Fruit fly (Drosophila melanogaster) whole organism, embryonic: ENCODE results near the gene salm.

ENCODE experiments used
- ATbp ChIP-seq: fragments of 200-800 bp; sonication (Bioruptor generic); optimal IDR thresholded peaks from 2 replicates; lab custom pipeline; 2017; ENCODE audit warnings: missing biosample characterization, mild to moderate bottlenecking, missing genetic modification characterization, missing genetic modification reagents
- Adf1 ChIP-seq: fragments of 200-800 bp; sonication (Bioruptor generic); IDR thresholded peaks from 2 replicates; pipeline ENCODE4 v1.3.6; 2022; ENCODE audit warnings: missing biosample characterization, missing genetic modification characterization
- Awh ChIP-seq: fragments of 200-800 bp; sonication (Bioruptor generic); IDR thresholded peaks from 2 replicates; pipeline ENCODE4, ENCODE4 v1.3.6; 2022; ENCODE audit warnings: missing biosample characterization, missing genetic modification characterization
- CG10209 ChIP-seq: fragments of 200-800 bp; sonication (Bioruptor generic); optimal IDR thresholded peaks from 3 replicates; lab custom pipeline; 2017; ENCODE audit warnings: missing biosample characterization, mild to moderate bottlenecking, missing genetic modification characterization, missing genetic modification reagents
- CG1024 ChIP-seq: fragments of 200-800 bp; sonication (Bioruptor generic); IDR thresholded peaks from 2 replicates; pipeline ENCODE4 v1.3.6; 2022; ENCODE audit warnings: missing biosample characterization, missing genetic modification characterization
- CG10462 ChIP-seq: fragments of 200-800 bp; sonication (Bioruptor generic); optimal IDR thresholded peaks from 2 replicates; lab custom pipeline; 2016; ENCODE audit warnings: missing biosample characterization, missing genetic modification characterization
- CG11247 ChIP-seq: fragments of 200-800 bp; sonication (Bioruptor generic); IDR thresholded peaks from 2 replicates; pipeline ENCODE4 v1.3.6; 2022; ENCODE audit warnings: missing biosample characterization, missing genetic modification characterization
- CG11456 ChIP-seq: fragments of 200-800 bp; sonication (Bioruptor generic); IDR thresholded peaks from 3 replicates; pipeline ENCODE4 v1.3.6; 2022; ENCODE audit warnings: missing biosample characterization, missing genetic modification characterization
- CG12155 ChIP-seq: fragments of 200-800 bp; sonication (Bioruptor generic); optimal IDR thresholded peaks from 3 replicates; lab custom pipeline; 2016; ENCODE audit warnings: missing biosample characterization, missing genetic modification characterization
- CG14050 ChIP-seq: fragments of 200-800 bp; sonication (Bioruptor generic); IDR thresholded peaks from 3 replicates; pipeline ENCODE4 v1.3.6; 2022; ENCODE audit warnings: missing biosample characterization, missing genetic modification characterization
- CG18476 ChIP-seq: fragments of 200-800 bp; sonication (Bioruptor generic); optimal IDR thresholded peaks from 2 replicates; lab custom pipeline; 2016; ENCODE audit warnings: missing biosample characterization, mild to moderate bottlenecking, missing genetic modification characterization
- CG32767 ChIP-seq: fragments of 200-800 bp; sonication (Bioruptor generic); IDR thresholded peaks from 2 replicates; pipeline ENCODE4 v1.3.6; 2022; ENCODE audit warnings: missing biosample characterization, missing genetic modification characterization
- CG6254 ChIP-seq: fragments of 200-800 bp; sonication (Bioruptor generic); optimal IDR thresholded peaks from 3 replicates; lab custom pipeline; 2017; ENCODE audit warnings: mild to moderate bottlenecking, missing biosample characterization, missing genetic modification reagents, missing genetic modification characterization
- CG6689 ChIP-seq: fragments of 200-800 bp; sonication (Bioruptor generic); IDR thresholded peaks from 2 replicates; pipeline ENCODE4 v1.3.6; 2022; ENCODE audit warnings: missing biosample characterization, missing genetic modification characterization
- CG6765 ChIP-seq: fragments of 200-800 bp; sonication (Bioruptor generic); optimal IDR thresholded peaks from 3 replicates; lab custom pipeline; 2017; ENCODE audit warnings: missing biosample characterization, mild to moderate bottlenecking, missing genetic modification characterization
- CG8765 ChIP-seq: fragments of 200-800 bp; sonication (Bioruptor generic); IDR thresholded peaks from 2 replicates; pipeline ENCODE4 v1.3.6; 2022; ENCODE audit warnings: missing biosample characterization, missing genetic modification characterization
- Dip3 ChIP-seq: fragments of 200-800 bp; sonication (Bioruptor generic); optimal IDR thresholded peaks from 3 replicates; lab custom pipeline; 2016; ENCODE audit warnings: missing biosample characterization, missing genetic modification characterization
- Dref ChIP-seq: fragments of 200-800 bp; sonication (Bioruptor generic); IDR thresholded peaks from 2 replicates; pipeline ENCODE4 v1.3.6; 2022; ENCODE audit warnings: missing biosample characterization, missing genetic modification characterization
- Eip74EF ChIP-seq, 2 experiments: fragments of 200-800 bp in 1 of 2; fragments of >200 bp in 1 of 2; sonication (Bioruptor generic) in 1 of 2; optimal IDR thresholded peaks; 2 replicates each; lab custom pipeline; 2017 to 2019; ENCODE audit warnings: missing biosample characterization in 2 of 2, missing genetic modification characterization in 2 of 2, mild to moderate bottlenecking in 1 of 2, moderate library complexity in 1 of 2
- Fer2 ChIP-seq: fragments of 200-800 bp; sonication (Bioruptor generic); optimal IDR thresholded peaks from 2 replicates; lab custom pipeline; 2018; ENCODE audit warnings: missing biosample characterization, mild to moderate bottlenecking, missing genetic modification characterization, moderate library complexity
- GATAe ChIP-seq: fragments of 200-800 bp; sonication (Bioruptor generic); conservative IDR thresholded peaks from 2 replicates; pipeline ENCODE4 v1.3.6; 2022; ENCODE audit warnings: missing biosample characterization, missing genetic modification characterization
- Hmr ChIP-seq: fragments of 200-800 bp; sonication (Bioruptor generic); optimal IDR thresholded peaks from 3 replicates; lab custom pipeline; 2017; ENCODE audit warnings: mild to moderate bottlenecking, missing biosample characterization, missing genetic modification reagents, missing genetic modification characterization
- Lim3 ChIP-seq: fragments of 200-800 bp; sonication (Bioruptor generic); IDR thresholded peaks from 2 replicates; pipeline ENCODE4 v1.3.6; 2022; ENCODE audit warnings: missing biosample characterization, missing genetic modification characterization
- Mes4 ChIP-seq: fragments of 200-800 bp; sonication (Bioruptor generic); optimal IDR thresholded peaks from 2 replicates; lab custom pipeline; 2016; ENCODE audit warnings: missing biosample characterization, missing genetic modification characterization
- NK7.1 ChIP-seq: fragments of 200-800 bp; sonication (Bioruptor generic); optimal IDR thresholded peaks from 3 replicates; lab custom pipeline; 2016; ENCODE audit warnings: missing biosample characterization, missing genetic modification characterization
- NfI ChIP-seq: fragments of 200-800 bp; sonication (Bioruptor generic); optimal IDR thresholded peaks from 3 replicates; lab custom pipeline; 2018; ENCODE audit warnings: missing biosample characterization, mild to moderate bottlenecking, missing genetic modification characterization, moderate library complexity
- ab ChIP-seq: fragments of 200-800 bp; sonication (Bioruptor generic); optimal IDR thresholded peaks from 2 replicates; lab custom pipeline; 2016; ENCODE audit warnings: missing biosample characterization, missing genetic modification characterization
- ara ChIP-seq: fragments of 200-800 bp; sonication (Bioruptor generic); IDR thresholded peaks from 2 replicates; pipeline ENCODE4 v1.3.6; 2022; ENCODE audit warnings: missing biosample characterization, missing genetic modification characterization
- crp ChIP-seq, 2 experiments: fragments of 200-800 bp; sonication (Bioruptor generic); optimal IDR thresholded peaks; 2 replicates in 1 of 2; 3 replicates in 1 of 2; lab custom pipeline; 2017; ENCODE audit warnings: missing biosample characterization in 2 of 2, missing genetic modification characterization in 2 of 2, mild to moderate bottlenecking in 1 of 2, moderate library complexity in 1 of 2
- danr ChIP-seq: fragments of 200-800 bp; sonication (Bioruptor generic); IDR thresholded peaks from 2 replicates; pipeline ENCODE4 v1.3.6; 2022; ENCODE audit warnings: missing biosample characterization, missing genetic modification characterization
- dmrt11E ChIP-seq: fragments of 200-800 bp; sonication (Bioruptor generic); optimal IDR thresholded peaks from 3 replicates; lab custom pipeline; 2018; ENCODE audit warnings: missing biosample characterization, mild to moderate bottlenecking, missing genetic modification characterization, moderate library complexity
- ems ChIP-seq: fragments of 200-800 bp; sonication (Bioruptor generic); optimal IDR thresholded peaks from 3 replicates; lab custom pipeline; 2016; ENCODE audit warnings: missing biosample characterization, missing genetic modification characterization
- eve ChIP-seq, 2 experiments: fragments of >200 bp; optimal IDR thresholded peaks; 2 replicates each; lab custom pipeline; 2017; ENCODE audit warnings: missing biosample characterization in 2 of 2, missing genetic modification characterization in 2 of 2
- fd3F ChIP-seq: fragments of 200-800 bp; sonication (Bioruptor generic); optimal IDR thresholded peaks from 2 replicates; lab custom pipeline; 2018; ENCODE audit warnings: missing biosample characterization, mild to moderate bottlenecking, missing genetic modification characterization, moderate library complexity
- gt ChIP-seq: fragments of 200-800 bp; sonication (Bioruptor generic); IDR thresholded peaks from 2 replicates; pipeline ENCODE4 v1.3.6; 2022; ENCODE audit warnings: missing biosample characterization, missing genetic modification characterization
- mirr ChIP-seq: fragments of 200-800 bp; sonication (Bioruptor generic); optimal IDR thresholded peaks from 3 replicates; lab custom pipeline; 2018; ENCODE audit warnings: missing biosample characterization, mild to moderate bottlenecking, missing genetic modification characterization
- oc ChIP-seq: fragments of 200-800 bp; sonication (Bioruptor generic); optimal IDR thresholded peaks from 2 replicates; lab custom pipeline; 2018; ENCODE audit warnings: missing biosample characterization, mild to moderate bottlenecking, missing genetic modification characterization, moderate library complexity
- phol ChIP-seq: fragments of 200-800 bp; sonication (Bioruptor generic); optimal IDR thresholded peaks from 3 replicates; lab custom pipeline; 2018; ENCODE audit warnings: missing biosample characterization, mild to moderate bottlenecking, missing genetic modification characterization, moderate library complexity
- pita ChIP-seq: fragments of 200-800 bp; sonication (Bioruptor generic); optimal IDR thresholded peaks from 2 replicates; lab custom pipeline; 2017; ENCODE audit warnings: missing biosample characterization, mild to moderate bottlenecking, missing genetic modification characterization
- pzg ChIP-seq: fragments of 200-800 bp; sonication (Bioruptor generic); optimal IDR thresholded peaks from 3 replicates; lab custom pipeline; 2018; ENCODE audit warnings: missing biosample characterization, mild to moderate bottlenecking, missing genetic modification characterization, moderate library complexity
- salm ChIP-seq: fragments of 200-800 bp; sonication (Bioruptor generic); optimal IDR thresholded peaks from 2 replicates; lab custom pipeline; 2018; ENCODE audit warnings: missing biosample characterization, mild to moderate bottlenecking, missing genetic modification characterization
- sc ChIP-seq, 3 experiments: fragments of >200 bp in 2 of 3; fragments of 200-800 bp in 1 of 3; sonication (Bioruptor generic) in 1 of 3; optimal IDR thresholded peaks; 2 replicates in 2 of 3; 3 replicates in 1 of 3; lab custom pipeline; 2017; ENCODE audit warnings: mild to moderate bottlenecking in 1 of 3, missing biosample characterization in 1 of 3, missing genetic modification characterization in 1 of 3, missing genetic modification reagents in 1 of 3
- sim ChIP-seq: fragments of 200-800 bp; sonication (Bioruptor generic); IDR thresholded peaks from 2 replicates; pipeline ENCODE4 v1.3.6; 2022; ENCODE audit warnings: missing biosample characterization, missing genetic modification characterization
- slp2 ChIP-seq: fragments of 200-800 bp; sonication (Bioruptor generic); optimal IDR thresholded peaks from 2 replicates; lab custom pipeline; 2016; ENCODE audit warnings: missing biosample characterization, missing genetic modification characterization
- sna ChIP-seq: fragments of 200-800 bp; sonication (Bioruptor generic); IDR thresholded peaks from 2 replicates; pipeline ENCODE4 v1.3.6; 2022; ENCODE audit warnings: missing biosample characterization, missing genetic modification characterization; ENCODE audit not compliant: partially characterized antibody
- sqz ChIP-seq: fragments of 200-800 bp; sonication (Bioruptor generic); optimal IDR thresholded peaks from 3 replicates; lab custom pipeline; 2018; ENCODE audit warnings: missing biosample characterization, mild to moderate bottlenecking, missing genetic modification characterization
- tin ChIP-seq: fragments of 200-800 bp; sonication (Bioruptor generic); optimal IDR thresholded peaks from 3 replicates; lab custom pipeline; 2016; ENCODE audit warnings: missing biosample characterization, missing genetic modification characterization
- vvl ChIP-seq: fragments of 200-800 bp; sonication (Bioruptor generic); IDR thresholded peaks from 2 replicates; pipeline ENCODE4 v1.3.6; 2022; ENCODE audit warnings: missing biosample characterization, missing genetic modification characterization
- zfh1 ChIP-seq: fragments of 200-800 bp; sonication (Bioruptor generic); IDR thresholded peaks from 3 replicates; pipeline ENCODE4 v1.3.6; 2022; ENCODE audit warnings: missing biosample characterization, missing genetic modification characterization

salm gene

dm6 chr2L:11452601-11453345 lies 7.4 kb upstream of the salm start (continued):
- TF ChIP-seq CG32767 (GFP tag; lab: Robert Waterston, UW) (no peak), pzg (GFP tag; lab: Kevin White, UChicago) (no peak), Eip74EF (GFP tag; optimal IDR thresholded peaks at IDR 0.05; lab: Kevin White, UChicago) (no peak), CG11456 (GFP tag; lab: Robert Waterston, UW) (no peak), fd3F (GFP tag; lab: Kevin White, UChicago) (no peak), phol (peak; percentile 73), vvl (peak; percentile 41; the same call in 1 of the 2 replicates), ara (GFP tag; lab: Robert Waterston, UW) (peak; percentile 71), CG10462 (peak; percentile 54), CG6765 (GFP tag; lab: Kevin White, UChicago) (no peak), salm (tag; lab: Kevin White, UChicago) (peak; percentile 15), oc (tag; lab: Kevin White, UChicago) (peak; percentile 22), Mes4 (peak; percentile 49), CG18476 (GFP tag; lab: Kevin White, UChicago) (no peak), Awh (GFP tag; lab: Robert Waterston, UW) (0 out of 2 replicates have a peak, but pooled peaks have one; percentile 17), gt (GFP tag; lab: Robert Waterston, UW) (no peak), CG11247 (no peak), sna (GFP tag; lab: Robert Waterston, UW) (no peak), sqz (GFP tag; lab: Kevin White, UChicago) (peak; percentile 22), mirr (GFP tag; lab: Kevin White, UChicago) (no peak), Fer2 (tag; lab: Kevin White, UChicago) (no peak), crp (GFP tag; optimal IDR thresholded peaks at IDR 0.05; lab: Kevin White, UChicago) (no peak), sc (optimal IDR thresholded peaks at IDR 0.05; lab: Kevin White, UChicago) (no peak), sc (GFP tag; optimal IDR thresholded peaks at IDR 0.05; lab: Kevin White, UChicago) (peak; percentile 57), CG10209 (GFP tag; lab: Kevin White, UChicago) (peak; percentile 42), ATbp (GFP tag; lab: Kevin White, UChicago) (peak; percentile 23), ems (GFP tag; lab: Kevin White, UChicago) (no peak), ab (no peak), eve (GFP tag; optimal IDR thresholded peaks at IDR 0.05; lab: Kevin White, UChicago) (no peak), CG14050 (GFP tag; lab: Robert Waterston, UW) (no peak), GATAe (GFP tag; lab: Robert Waterston, UW) (no peak), Dip3 (GFP tag; lab: Kevin White, UChicago) (no peak), Dref (GFP tag; lab: Robert Waterston, UW) (no peak), sim (GFP tag; lab: Robert Waterston, UW) (peak; percentile 59; the same call in 1 of the 2 replicates), CG6689 (GFP tag; lab: Robert Waterston, UW) (peak; percentile 52; the same call in 1 of the 2 replicates), NfI (GFP tag; lab: Kevin White, UChicago) (no peak), Adf1 (GFP tag; lab: Robert Waterston, UW) (no peak), CG8765 (GFP tag; lab: Robert Waterston, UW) (peak; percentile 78), Hmr (GFP tag; lab: Kevin White, UChicago) (no peak), NK7.1 (GFP tag; lab: Kevin White, UChicago) (no peak), zfh1 (GFP tag; lab: Robert Waterston, UW) (peak; percentile 85), CG12155 (GFP tag; lab: Kevin White, UChicago) (peak; percentile 39), pita (no peak), CG6254 (peak; percentile 64), danr (GFP tag; lab: Robert Waterston, UW) (no peak), Lim3 (no peak), tin (peak; percentile 51), CG1024 (GFP tag; lab: Robert Waterston, UW) (peak; percentile 52), slp2 (GFP tag; lab: Kevin White, UChicago) (peak; percentile 29), dmrt11E (tag; lab: Kevin White, UChicago) (peak; percentile 94)
